Worm (Caenorhabditis elegans) whole organism, L4 larva: ENCODE results near the gene dsl-4.

Experiments
- F49E8.2 ChIP-seq: sonication (generic microtip); optimal IDR thresholded peaks from 2 replicates; lab custom pipeline; 2016; ENCODE audit warnings: missing compliant biosample characterization, mild to moderate bottlenecking, missing genetic modification characterization, borderline replicate concordance
- ZK337.2 ChIP-seq: fragments of 200-800 bp; sonication (Bioruptor generic); IDR thresholded peaks from 2 replicates; pipeline ENCODE4 v1.3.6; 2022; ENCODE audit warnings: missing genetic modification reagents, missing genetic modification characterization, missing compliant biosample characterization
- ces-1 ChIP-seq: fragments of 150-350 bp; sonication (generic microtip); optimal IDR thresholded peaks from 4 replicates; lab custom pipeline; 2014; ENCODE audit warnings: missing biosample characterization, missing genetic modification reagents, missing genetic modification characterization
- dmd-9 ChIP-seq: fragments of 200-800 bp; sonication (Bioruptor generic); IDR thresholded peaks from 2 replicates; pipeline ENCODE4 v1.3.6; 2022; ENCODE audit warnings: missing genetic modification reagents, missing genetic modification characterization, missing compliant biosample characterization
- fkh-10 ChIP-seq: fragments of 150-350 bp; optimal IDR thresholded peaks from 2 replicates; lab custom pipeline; 2014; ENCODE audit warnings: missing biosample characterization, missing genetic modification reagents, missing genetic modification characterization
- fos-1 ChIP-seq: fragments of 150-350 bp; optimal IDR thresholded peaks from 2 replicates; lab custom pipeline; 2014; ENCODE audit warnings: missing biosample characterization, missing genetic modification characterization
- jun-1 ChIP-seq: fragments of 150-350 bp; optimal IDR thresholded peaks from 2 replicates; lab custom pipeline; 2014; ENCODE audit warnings: missing biosample characterization, missing genetic modification reagents, missing genetic modification characterization
- lin-1 ChIP-seq: fragments of 200-800 bp; sonication (Bioruptor generic); IDR thresholded peaks from 2 replicates; pipeline ENCODE4 v1.3.6; 2022; ENCODE audit warnings: missing genetic modification reagents, missing genetic modification characterization, missing compliant biosample characterization
- lsy-2 ChIP-seq, 2 experiments: fragments of 150-350 bp in 1 of 2; sonication (generic microtip) in 1 of 2; optimal IDR thresholded peaks; 2 replicates each; lab custom pipeline; 2014 to 2017; ENCODE audit warnings: missing biosample characterization in 2 of 2, missing genetic modification characterization in 2 of 2
- nhr-11 ChIP-seq: fragments of 150-350 bp; optimal IDR thresholded peaks from 2 replicates; lab custom pipeline; 2014; ENCODE audit warnings: missing biosample characterization, missing genetic modification characterization
- nhr-237 ChIP-seq: sonication (generic microtip); optimal IDR thresholded peaks from 2 replicates; lab custom pipeline; 2017; ENCODE audit warnings: missing biosample characterization, missing genetic modification characterization
- nhr-25 ChIP-seq: sonication (generic microtip); optimal IDR thresholded peaks from 2 replicates; lab custom pipeline; 2017; ENCODE audit warnings: missing genetic modification characterization, mild to moderate bottlenecking, missing compliant biosample characterization, antibody characterized with exemption, moderate library complexity, borderline replicate concordance; ENCODE audit not compliant: insufficient read depth
- unc-62 ChIP-seq, 3 experiments: fragments of 150-350 bp in 1 of 3; sonication (generic microtip); optimal IDR thresholded peaks in 2 of 3; peaks in 1 of 3; 1 replicate in 1 of 3; 2 replicates in 2 of 3; lab custom pipeline; 2014 to 2017; ENCODE audit warnings: missing biosample characterization in 3 of 3, missing genetic modification characterization in 3 of 3, missing genetic modification reagents in 3 of 3, missing genotype in 1 of 3
- zfp-3 ChIP-seq: fragments of 200-800 bp; sonication (Bioruptor generic); conservative IDR thresholded peaks from 2 replicates; pipeline ENCODE4 v1.3.6; 2022; ENCODE audit warnings: missing genetic modification reagents, missing genetic modification characterization, missing compliant biosample characterization
- ztf-7 ChIP-seq: fragments of 150-350 bp; optimal IDR thresholded peaks from 2 replicates; lab custom pipeline; 2014; ENCODE audit warnings: missing biosample characterization, missing genetic modification characterization

The dsl-4 gene

ce11 chrX:14141344-14141841 lies 51.2 kb downstream of the dsl-4 start:
- TF ChIP-seq jun-1: no peak
- no peak for TF ChIP-seq nhr-25 (tag; lab: Kevin White, UChicago)
- peak; percentile 2 for TF ChIP-seq ces-1 (GFP tag; lab: Kevin White, UChicago)
- no peak for TF ChIP-seq F49E8.2 (tag; lab: Kevin White, UChicago)
- TF ChIP-seq ZK337.2 (GFP tag; lab: Robert Waterston, UW): no peak
- TF ChIP-seq fos-1: no peak
- peak in 1 of 2 experiments; percentile 83 for TF ChIP-seq unc-62 (GFP tag; optimal IDR thresholded peaks at IDR 0.05 in 1 of 2; lab: Kevin White, UChicago)
- TF ChIP-seq unc-62 (tag; optimal IDR thresholded peaks at IDR 0.05; lab: Kevin White, UChicago): no peak
- TF ChIP-seq nhr-11 (tag; lab: Kevin White, UChicago): no peak
- no peak for TF ChIP-seq lsy-2 (tag; optimal IDR thresholded peaks at IDR 0.05; lab: Kevin White, UChicago)
- TF ChIP-seq ztf-7 (tag; lab: Kevin White, UChicago): no peak
- TF ChIP-seq nhr-237 (tag; lab: Kevin White, UChicago): no peak
- no peak for TF ChIP-seq fkh-10 (GFP tag; lab: Kevin White, UChicago)
- TF ChIP-seq zfp-3: no peak
- TF ChIP-seq lin-1 (GFP tag; lab: Robert Waterston, UW): no peak
- TF ChIP-seq dmd-9 (GFP tag; lab: Robert Waterston, UW): no peak
